Fruit fly (Drosophila melanogaster) whole organism, embryonic: ENCODE measurements around the gene Txl.
A peak's percentile ranks its signal among the peaks of the same experiment; 100 is the strongest.

Experiments used
- Abd-B ChIP-seq: fragments of 200-800 bp; sonication (Bioruptor generic); optimal IDR thresholded peaks from 2 replicates; lab custom pipeline; 2018; ENCODE audit warnings: missing biosample characterization, mild to moderate bottlenecking, missing genetic modification characterization, moderate library complexity
- Asciz ChIP-seq: fragments of 200-800 bp; sonication (Bioruptor generic); optimal IDR thresholded peaks from 2 replicates; lab custom pipeline; 2017; ENCODE audit warnings: missing biosample characterization, mild to moderate bottlenecking, missing genetic modification characterization, missing genetic modification reagents
- Atf-2 ChIP-seq: fragments of 200-800 bp; sonication (Bioruptor generic); optimal IDR thresholded peaks from 2 replicates; lab custom pipeline; 2016; ENCODE audit warnings: missing biosample characterization, missing genetic modification characterization
- Bdp1 ChIP-seq: fragments of 200-800 bp; sonication (Bioruptor generic); optimal IDR thresholded peaks from 3 replicates; lab custom pipeline; 2016; ENCODE audit warnings: missing biosample characterization, missing genetic modification characterization
- CG10366 ChIP-seq: fragments of 200-800 bp; sonication (Bioruptor generic); IDR thresholded peaks from 2 replicates; pipeline ENCODE4 v1.3.6; 2022; ENCODE audit warnings: missing biosample characterization, missing genetic modification characterization
- CG10431 ChIP-seq: fragments of 200-800 bp; sonication (Bioruptor generic); optimal IDR thresholded peaks from 3 replicates; lab custom pipeline; 2018; ENCODE audit warnings: missing biosample characterization, mild to moderate bottlenecking, missing genetic modification characterization
- CG11085 ChIP-seq: fragments of 200-800 bp; sonication (Bioruptor generic); IDR thresholded peaks from 2 replicates; pipeline ENCODE4 v1.3.6; 2022; ENCODE audit warnings: missing biosample characterization, missing genetic modification characterization
- CG12659 ChIP-seq: fragments of 200-800 bp; sonication (Bioruptor generic); optimal IDR thresholded peaks from 3 replicates; lab custom pipeline; 2017; ENCODE audit warnings: mild to moderate bottlenecking, missing biosample characterization, missing genetic modification reagents, missing genetic modification characterization
- CG18262 ChIP-seq: fragments of 200-800 bp; optimal IDR thresholded peaks from 3 replicates; lab custom pipeline; 2019; ENCODE audit warnings: missing biosample characterization, mild to moderate bottlenecking, missing genetic modification characterization, moderate library complexity
- CG2199 ChIP-seq: fragments of 200-800 bp; sonication (Bioruptor generic); IDR thresholded peaks from 3 replicates; pipeline ENCODE4 v1.3.6; 2022; ENCODE audit warnings: missing biosample characterization, missing genetic modification characterization
- CG42726 ChIP-seq: fragments of 200-800 bp; sonication (Bioruptor generic); IDR thresholded peaks from 2 replicates; pipeline ENCODE4 v1.3.6; 2022; ENCODE audit warnings: missing biosample characterization, missing genetic modification characterization; ENCODE audit not compliant: partially characterized antibody
- CG4730 ChIP-seq: fragments of 200-800 bp; sonication (Bioruptor generic); IDR thresholded peaks from 2 replicates; pipeline ENCODE4 v1.3.6; 2022; ENCODE audit warnings: missing biosample characterization, missing genetic modification characterization
- CG6254 ChIP-seq: fragments of 200-800 bp; sonication (Bioruptor generic); optimal IDR thresholded peaks from 3 replicates; lab custom pipeline; 2017; ENCODE audit warnings: mild to moderate bottlenecking, missing biosample characterization, missing genetic modification reagents, missing genetic modification characterization
- CG6813 ChIP-seq: fragments of 200-800 bp; sonication (Bioruptor generic); optimal IDR thresholded peaks from 2 replicates; lab custom pipeline; 2017; ENCODE audit warnings: missing biosample characterization, missing genetic modification characterization, mild to moderate bottlenecking, moderate library complexity, missing genetic modification reagents
- CG7963 ChIP-seq: fragments of 200-800 bp; sonication (Bioruptor generic); IDR thresholded peaks from 3 replicates; pipeline ENCODE4 v1.3.6; 2022; ENCODE audit warnings: missing biosample characterization, missing genetic modification characterization; ENCODE audit not compliant: partially characterized antibody
- CG9817 ChIP-seq: fragments of 200-800 bp; sonication (Bioruptor generic); optimal IDR thresholded peaks from 2 replicates; lab custom pipeline; 2018; ENCODE audit warnings: missing biosample characterization, mild to moderate bottlenecking, missing genetic modification characterization, moderate library complexity
- CoRest ChIP-seq: fragments of 200-800 bp; sonication (Bioruptor generic); optimal IDR thresholded peaks from 3 replicates; lab custom pipeline; 2018; ENCODE audit warnings: missing biosample characterization, mild to moderate bottlenecking, missing genetic modification characterization, moderate library complexity
- Dad ChIP-seq: fragments of 200-800 bp; sonication (Bioruptor generic); optimal IDR thresholded peaks from 3 replicates; lab custom pipeline; 2016; ENCODE audit warnings: missing biosample characterization, missing genetic modification characterization
- Dip3 ChIP-seq: fragments of 200-800 bp; sonication (Bioruptor generic); optimal IDR thresholded peaks from 3 replicates; lab custom pipeline; 2016; ENCODE audit warnings: missing biosample characterization, missing genetic modification characterization
- Ets65A ChIP-seq: fragments of 200-800 bp; sonication (Bioruptor generic); peaks from one replicate; lab custom pipeline; 2016; ENCODE audit warnings: missing biosample characterization, missing genetic modification characterization
- Ets97D ChIP-seq: fragments of 200-800 bp; sonication (Bioruptor generic); optimal IDR thresholded peaks from 3 replicates; lab custom pipeline; 2016; ENCODE audit warnings: missing biosample characterization, missing genetic modification characterization
- GATAe ChIP-seq: fragments of 200-800 bp; sonication (Bioruptor generic); conservative IDR thresholded peaks from 2 replicates; pipeline ENCODE4 v1.3.6; 2022; ENCODE audit warnings: missing biosample characterization, missing genetic modification characterization
- Gsc ChIP-seq: fragments of 200-800 bp; sonication (Bioruptor generic); IDR thresholded peaks from 2 replicates; pipeline ENCODE4 v1.3.6; 2022; ENCODE audit warnings: missing biosample characterization, missing genetic modification characterization
- Gug ChIP-seq: fragments of 200-800 bp; sonication (Bioruptor generic); IDR thresholded peaks from 4 replicates; pipeline ENCODE4 v1.3.6; 2022; ENCODE audit warnings: missing biosample characterization, missing genetic modification characterization
- Optix ChIP-seq: fragments of 200-800 bp; sonication (Bioruptor generic); IDR thresholded peaks from 3 replicates; pipeline ENCODE4 v1.3.6; 2022; ENCODE audit warnings: missing biosample characterization, missing genetic modification characterization
- Scr ChIP-seq: fragments of 200-800 bp; sonication (Bioruptor generic); IDR thresholded peaks from 2 replicates; pipeline ENCODE4 v1.3.6; 2022; ENCODE audit warnings: missing biosample characterization, missing genetic modification characterization; ENCODE audit not compliant: partially characterized antibody
- Xrp1 ChIP-seq: fragments of 200-800 bp; sonication (Bioruptor generic); IDR thresholded peaks from 2 replicates; pipeline ENCODE4 v1.3.6; 2022; ENCODE audit warnings: missing biosample characterization, missing genetic modification characterization
- al ChIP-seq: fragments of 200-800 bp; sonication (Bioruptor generic); IDR thresholded peaks from 2 replicates; pipeline ENCODE4 v1.3.6; 2022; ENCODE audit warnings: missing biosample characterization, missing genetic modification characterization
- ap ChIP-seq: fragments of 200-800 bp; sonication (Bioruptor generic); IDR thresholded peaks from 2 replicates; pipeline ENCODE4 v1.3.6; 2022; ENCODE audit warnings: missing biosample characterization, missing genetic modification characterization
- ara ChIP-seq: fragments of 200-800 bp; sonication (Bioruptor generic); IDR thresholded peaks from 2 replicates; pipeline ENCODE4 v1.3.6; 2022; ENCODE audit warnings: missing biosample characterization, missing genetic modification characterization
- bigmax ChIP-seq: fragments of 200-800 bp; sonication (Bioruptor generic); optimal IDR thresholded peaks from 2 replicates; lab custom pipeline; 2018; ENCODE audit warnings: missing biosample characterization, mild to moderate bottlenecking, missing genetic modification characterization
- btn ChIP-seq: fragments of 200-800 bp; sonication (Bioruptor generic); optimal IDR thresholded peaks from 2 replicates; lab custom pipeline; 2016; ENCODE audit warnings: missing biosample characterization, missing genetic modification characterization
- cwo ChIP-seq: fragments of 200-800 bp; sonication (Bioruptor generic); optimal IDR thresholded peaks from 3 replicates; lab custom pipeline; 2017; ENCODE audit warnings: missing biosample characterization, missing genetic modification characterization, mild to moderate bottlenecking, moderate library complexity, missing genetic modification reagents
- dimm ChIP-seq: fragments of 200-800 bp; sonication (Bioruptor generic); IDR thresholded peaks from 2 replicates; pipeline ENCODE4 v1.3.6; 2022; ENCODE audit warnings: missing biosample characterization, missing genetic modification characterization
- esg ChIP-seq: fragments of 200-800 bp; sonication (Bioruptor generic); conservative IDR thresholded peaks from 2 replicates; pipeline ENCODE4 v1.3.6; 2022; ENCODE audit warnings: missing biosample characterization, missing genetic modification characterization
- ewg ChIP-seq: fragments of 200-800 bp; sonication (Bioruptor generic); optimal IDR thresholded peaks from 3 replicates; lab custom pipeline; 2017; ENCODE audit warnings: mild to moderate bottlenecking, missing biosample characterization, missing genetic modification reagents, missing genetic modification characterization
- gcm ChIP-seq: fragments of 200-800 bp; sonication (Bioruptor generic); optimal IDR thresholded peaks from 2 replicates; lab custom pipeline; 2019; ENCODE audit warnings: missing biosample characterization, mild to moderate bottlenecking, missing genetic modification characterization, moderate library complexity
- grau ChIP-seq: fragments of 200-800 bp; optimal IDR thresholded peaks from 3 replicates; lab custom pipeline; 2019; ENCODE audit warnings: missing biosample characterization, mild to moderate bottlenecking, missing genetic modification characterization, moderate library complexity
- gro ChIP-seq: fragments of 200-800 bp; sonication (Bioruptor generic); optimal IDR thresholded peaks from 2 replicates; lab custom pipeline; 2016; ENCODE audit warnings: missing biosample characterization, missing genetic modification characterization
- gsb-n ChIP-seq: fragments of 200-800 bp; sonication (Bioruptor generic); optimal IDR thresholded peaks from 3 replicates; lab custom pipeline; 2018; ENCODE audit warnings: missing biosample characterization, mild to moderate bottlenecking, missing genetic modification characterization
- gt ChIP-seq: fragments of 200-800 bp; sonication (Bioruptor generic); IDR thresholded peaks from 2 replicates; pipeline ENCODE4 v1.3.6; 2022; ENCODE audit warnings: missing biosample characterization, missing genetic modification characterization
- hth ChIP-seq: fragments of >200 bp; optimal IDR thresholded peaks from 2 replicates; lab custom pipeline; 2017; ENCODE audit warnings: inconsistent platforms
- jigr1 ChIP-seq: fragments of 200-800 bp; sonication (Bioruptor generic); IDR thresholded peaks from 3 replicates; pipeline ENCODE4 v1.3.6; 2022; ENCODE audit warnings: missing biosample characterization, missing genetic modification characterization
- nerfin-1 ChIP-seq: fragments of 200-800 bp; sonication (Bioruptor generic); optimal IDR thresholded peaks from 3 replicates; lab custom pipeline; 2019; ENCODE audit warnings: missing biosample characterization, mild to moderate bottlenecking, missing genetic modification characterization, moderate library complexity
- nom ChIP-seq: fragments of 200-800 bp; sonication (Bioruptor generic); optimal IDR thresholded peaks from 2 replicates; lab custom pipeline; 2017; ENCODE audit warnings: missing biosample characterization, missing genetic modification characterization, mild to moderate bottlenecking, moderate library complexity, missing genetic modification reagents
- pb ChIP-seq: fragments of 200-800 bp; sonication (Bioruptor generic); optimal IDR thresholded peaks from 3 replicates; lab custom pipeline; 2016; ENCODE audit warnings: missing biosample characterization, missing genetic modification characterization
- row ChIP-seq: fragments of 200-800 bp; sonication (Bioruptor generic); IDR thresholded peaks from 3 replicates; pipeline ENCODE4 v1.3.6; 2022; ENCODE audit warnings: missing biosample characterization, missing genetic modification characterization
- sd ChIP-seq: fragments of 200-800 bp; sonication (Bioruptor generic); optimal IDR thresholded peaks from 3 replicates; lab custom pipeline; 2018; ENCODE audit warnings: missing biosample characterization, mild to moderate bottlenecking, missing genetic modification characterization, moderate library complexity
- sim ChIP-seq: fragments of 200-800 bp; sonication (Bioruptor generic); IDR thresholded peaks from 2 replicates; pipeline ENCODE4 v1.3.6; 2022; ENCODE audit warnings: missing biosample characterization, missing genetic modification characterization
- slou ChIP-seq: fragments of 200-800 bp; sonication (Bioruptor generic); optimal IDR thresholded peaks from 3 replicates; lab custom pipeline; 2016; ENCODE audit warnings: missing biosample characterization, missing genetic modification characterization
- zfh1 ChIP-seq: fragments of 200-800 bp; sonication (Bioruptor generic); IDR thresholded peaks from 3 replicates; pipeline ENCODE4 v1.3.6; 2022; ENCODE audit warnings: missing biosample characterization, missing genetic modification characterization

The Txl gene

DNA sequence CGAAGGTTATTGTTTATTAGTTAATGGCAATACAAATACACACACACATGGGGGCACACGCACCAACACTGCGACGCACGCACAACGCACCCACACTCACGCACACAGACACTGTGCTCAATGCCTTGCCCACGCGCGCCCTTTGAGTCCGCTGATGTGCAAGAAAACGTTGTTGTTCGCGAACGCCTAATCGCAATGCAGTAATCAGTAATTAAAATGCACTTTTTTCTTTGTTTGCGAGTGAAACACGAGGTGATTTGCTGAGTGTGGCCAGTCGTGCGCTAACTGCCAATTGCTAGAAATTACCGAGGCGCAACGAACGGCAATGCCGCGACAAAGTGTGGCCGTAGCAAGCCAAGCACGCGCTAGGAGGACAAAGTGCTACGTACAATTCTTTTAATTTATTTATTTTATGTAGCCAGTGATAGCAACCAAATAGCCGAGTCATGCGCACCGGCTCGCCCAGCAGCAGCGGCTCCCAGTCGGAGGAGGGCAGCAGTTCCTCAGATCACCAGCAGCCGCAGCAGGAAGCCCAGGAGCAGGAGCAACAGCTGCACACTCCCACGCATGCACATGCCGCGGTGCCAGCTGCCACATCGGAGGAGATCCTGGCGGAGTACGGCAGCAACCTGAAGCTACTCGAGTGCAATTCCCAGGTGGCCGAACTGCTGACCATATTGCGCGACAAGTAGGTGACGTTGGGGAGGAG lies 45.1 kb downstream of the Txl start, which contains the start of the genes S6k and kri:
Gene S6k (minus strand): TSS at position 299 of the 709 bp plus-strand sequence.
Gene kri (plus strand): TSS at position 341 of the 709 bp plus-strand sequence.
- no peak for TF ChIP-seq CG9817 (tag; lab: Kevin White, UChicago)
- TF ChIP-seq esg: no peak
- TF ChIP-seq grau (tag; lab: Kevin White, UChicago): peak; percentile 19
- no peak for TF ChIP-seq CoRest (tag; lab: Kevin White, UChicago)
- TF ChIP-seq Gug (GFP tag; lab: Robert Waterston, UW): no peak
- no peak for TF ChIP-seq ara
- no peak for TF ChIP-seq CG11085 (GFP tag; lab: Robert Waterston, UW)
- TF ChIP-seq CG7963: no peak
- no peak for TF ChIP-seq Dip3
- peak; percentile 33 for TF ChIP-seq sd (tag; lab: Kevin White, UChicago)
- no peak for TF ChIP-seq zfh1 (GFP tag; lab: Robert Waterston, UW)
- no peak for TF ChIP-seq Asciz (GFP tag; lab: Kevin White, UChicago)
- no peak for TF ChIP-seq Abd-B (GFP tag; lab: Kevin White, UChicago)
- no peak for TF ChIP-seq Optix (GFP tag; lab: Robert Waterston, UW)
- TF ChIP-seq cwo: peak; percentile 36
- no peak for TF ChIP-seq CG6813 (GFP tag; lab: Kevin White, UChicago)
- TF ChIP-seq CG2199: no peak
- peak; percentile 68 for TF ChIP-seq CG12659 (GFP tag; lab: Kevin White, UChicago)
- no peak for TF ChIP-seq CG10431 (GFP tag; lab: Kevin White, UChicago)
- TF ChIP-seq jigr1 (GFP tag; lab: Robert Waterston, UW): no peak
- no peak for TF ChIP-seq gsb-n (tag; lab: Kevin White, UChicago)
- TF ChIP-seq ewg: peak; percentile 76
- no peak for TF ChIP-seq Bdp1 (GFP tag; lab: Kevin White, UChicago)
- TF ChIP-seq bigmax (GFP tag; lab: Kevin White, UChicago): peak; percentile 46
- peak; percentile 12 for TF ChIP-seq gcm (GFP tag; lab: Kevin White, UChicago)
- no peak for TF ChIP-seq Gsc (GFP tag; lab: Robert Waterston, UW)
- TF ChIP-seq gt (GFP tag; lab: Robert Waterston, UW): no peak
- TF ChIP-seq CG42726 (GFP tag; lab: Robert Waterston, UW): 0 out of 2 replicates have a peak, but pooled peaks have one; percentile 15
- TF ChIP-seq CG6254 (GFP tag; lab: Kevin White, UChicago): no peak
- peak; percentile 69 for TF ChIP-seq nom (GFP tag; lab: Kevin White, UChicago)
- TF ChIP-seq Xrp1: 0 out of 2 replicates have a peak, but pooled peaks have one; percentile 16
- no peak for TF ChIP-seq Ets65A (GFP tag; lab: Kevin White, UChicago)
- peak; percentile 30 for TF ChIP-seq gro
- TF ChIP-seq pb (GFP tag; lab: Kevin White, UChicago): no peak
- no peak for TF ChIP-seq Atf-2
- 0 out of 3 replicates have a peak, but pooled peaks have one; percentile 22 for TF ChIP-seq row
- TF ChIP-seq btn (GFP tag; lab: Kevin White, UChicago): no peak
- TF ChIP-seq slou (GFP tag; lab: Kevin White, UChicago): no peak
- TF ChIP-seq hth (lab: Kevin White, UChicago): no peak
- TF ChIP-seq dimm (GFP tag; lab: Robert Waterston, UW): no peak
- no peak for TF ChIP-seq GATAe (GFP tag; lab: Robert Waterston, UW)
- TF ChIP-seq CG4730 (GFP tag; lab: Robert Waterston, UW): no peak
- TF ChIP-seq sim: no peak
- no peak for TF ChIP-seq al (GFP tag; lab: Robert Waterston, UW)
- no peak for TF ChIP-seq CG18262 (tag; lab: Kevin White, UChicago)
- no peak for TF ChIP-seq CG10366 (GFP tag; lab: Robert Waterston, UW)
- TF ChIP-seq ap (GFP tag; lab: Robert Waterston, UW): no peak
- TF ChIP-seq nerfin-1 (tag; lab: Kevin White, UChicago): peak; percentile 10
- peak; percentile 57 for TF ChIP-seq Ets97D (GFP tag; lab: Kevin White, UChicago)
- TF ChIP-seq Scr (GFP tag; lab: Robert Waterston, UW): 0 out of 2 replicates have a peak, but pooled peaks have one; percentile 18
- TF ChIP-seq Dad: peak; percentile 45
